Worm (Caenorhabditis elegans) whole organism, L4/young adult: ENCODE results near the gene srlf-1.

Source experiments
- W03F9.2 ChIP-seq: fragments of 150-350 bp; optimal IDR thresholded peaks from 2 replicates; lab custom pipeline; 2014; ENCODE audit warnings: missing biosample characterization, missing genetic modification characterization
- him-1 ChIP-seq: sonication (generic microtip); optimal IDR thresholded peaks from 2 replicates; lab custom pipeline; 2016; ENCODE audit warnings: missing genotype, missing genetic modification reagents, missing genetic modification characterization, missing compliant biosample characterization

DNA sequence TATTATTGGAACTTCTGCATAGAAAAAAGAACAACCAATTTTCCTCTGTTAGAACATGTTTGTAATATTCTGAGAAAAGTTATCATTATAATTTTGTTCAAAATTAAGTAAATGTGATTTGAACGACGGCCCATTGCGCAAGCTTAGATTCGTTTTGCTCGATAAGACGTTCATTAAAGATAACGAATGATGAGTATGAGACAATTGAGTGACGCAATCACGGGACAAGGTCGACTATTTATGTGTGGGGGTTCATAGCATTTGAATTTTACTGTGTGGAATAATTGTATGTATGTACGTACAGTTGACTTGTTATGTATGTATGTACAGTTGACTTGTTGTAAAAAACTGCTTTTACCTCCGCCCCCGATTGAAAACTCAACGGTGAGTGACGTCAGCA, 29.0 kb downstream of the srlf-1 start:
- TF ChIP-seq W03F9.2 (tag; lab: Kevin White, UChicago) (no peak), him-1 (no peak)
